Worm (Caenorhabditis elegans) whole organism, late embryonic: ENCODE measurements around the gene C52A10.3.

Experiments used
- C08G9.2 ChIP-seq: sonication (generic microtip); optimal IDR thresholded peaks from 2 replicates; lab custom pipeline; 2016; ENCODE audit warnings: mild to moderate bottlenecking, missing genetic modification characterization, moderate library complexity, missing compliant biosample characterization
- C38D4.7 ChIP-seq: fragments of 200-800 bp; sonication (Bioruptor generic); optimal IDR thresholded peaks from 2 replicates; lab custom pipeline; 2018; ENCODE audit warnings: mild to moderate bottlenecking, missing genetic modification characterization, moderate library complexity, missing compliant biosample characterization
- F13H6.1 ChIP-seq: sonication (generic microtip); optimal IDR thresholded peaks from 2 replicates; lab custom pipeline; 2016; ENCODE audit warnings: missing genetic modification characterization, missing compliant biosample characterization
- K09A11.1 ChIP-seq: sonication (generic microtip); optimal IDR thresholded peaks from 2 replicates; lab custom pipeline; 2017; ENCODE audit warnings: antibody characterized with exemption, mild to moderate bottlenecking, missing genetic modification characterization, missing compliant biosample characterization; ENCODE audit not compliant: insufficient read depth
- Y22D7AL.16 ChIP-seq: sonication (generic microtip); optimal IDR thresholded peaks from 2 replicates; lab custom pipeline; 2016; ENCODE audit warnings: missing genetic modification characterization, missing compliant biosample characterization
- ceh-14 ChIP-seq: sonication (generic microtip); optimal IDR thresholded peaks from 2 replicates; lab custom pipeline; 2016; ENCODE audit warnings: missing genotype, missing genetic modification characterization, missing compliant biosample characterization
- ceh-22 ChIP-seq: sonication (generic microtip); optimal IDR thresholded peaks from 2 replicates; lab custom pipeline; 2017; ENCODE audit warnings: missing biosample characterization, missing genetic modification characterization
- ceh-30 ChIP-seq: fragments of 150-350 bp; optimal IDR thresholded peaks from 2 replicates; lab custom pipeline; 2014; ENCODE audit warnings: missing biosample characterization, missing genetic modification characterization
- ceh-31 ChIP-seq: sonication (generic microtip); optimal IDR thresholded peaks from 2 replicates; lab custom pipeline; 2016; ENCODE audit warnings: missing genetic modification characterization, missing compliant biosample characterization
- ceh-45 ChIP-seq: fragments of 200-800 bp; sonication (Bioruptor generic); IDR thresholded peaks from 2 replicates; pipeline ENCODE4 v1.3.6; 2022; ENCODE audit warnings: missing genetic modification reagents, missing genetic modification characterization, missing compliant biosample characterization
- ceh-48 ChIP-seq: sonication (generic microtip); optimal IDR thresholded peaks from 2 replicates; lab custom pipeline; 2016; ENCODE audit warnings: missing genetic modification characterization, inconsistent platforms, missing compliant biosample characterization
- dve-1 ChIP-seq: sonication (generic microtip); optimal IDR thresholded peaks from 2 replicates; lab custom pipeline; 2017; ENCODE audit warnings: antibody characterized with exemption, mild to moderate bottlenecking, missing genetic modification characterization, missing compliant biosample characterization
- elt-4 ChIP-seq: sonication (generic microtip); optimal IDR thresholded peaks from 2 replicates; lab custom pipeline; 2016; ENCODE audit warnings: missing genetic modification characterization, missing compliant biosample characterization
- ets-4 ChIP-seq: sonication (generic microtip); optimal IDR thresholded peaks from 2 replicates; lab custom pipeline; 2016; ENCODE audit warnings: missing genetic modification characterization, missing compliant biosample characterization
- fax-1 ChIP-seq: sonication (generic microtip); optimal IDR thresholded peaks from 2 replicates; lab custom pipeline; 2016; ENCODE audit warnings: missing genotype, missing genetic modification characterization, missing compliant biosample characterization
- fkh-6 ChIP-seq: sonication (generic microtip); optimal IDR thresholded peaks from 2 replicates; lab custom pipeline; 2016; ENCODE audit warnings: missing genetic modification characterization, missing compliant biosample characterization
- gmeb-2 ChIP-seq: sonication (generic microtip); optimal IDR thresholded peaks from 2 replicates; lab custom pipeline; 2016; ENCODE audit warnings: missing genetic modification characterization, inconsistent platforms, missing compliant biosample characterization
- hlh-13 ChIP-seq: fragments of 200-800 bp; sonication (Bioruptor generic); optimal IDR thresholded peaks from 2 replicates; lab custom pipeline; 2018; ENCODE audit warnings: mild to moderate bottlenecking, missing genetic modification characterization, missing compliant biosample characterization
- hlh-15 ChIP-seq: sonication (generic microtip); optimal IDR thresholded peaks from 2 replicates; lab custom pipeline; 2016; ENCODE audit warnings: missing genetic modification characterization, missing compliant biosample characterization
- hlh-30 ChIP-seq: sonication (generic microtip); optimal IDR thresholded peaks from 2 replicates; lab custom pipeline; 2017; ENCODE audit warnings: antibody characterized with exemption, missing genetic modification characterization, missing compliant biosample characterization; ENCODE audit not compliant: insufficient read depth
- hlh-6 ChIP-seq: sonication (generic microtip); optimal IDR thresholded peaks from 2 replicates; lab custom pipeline; 2016; ENCODE audit warnings: missing genotype, missing genetic modification characterization, missing compliant biosample characterization
- hlh-8 ChIP-seq: sonication (generic microtip); optimal IDR thresholded peaks from 2 replicates; lab custom pipeline; 2016; ENCODE audit warnings: missing genotype, missing genetic modification characterization, missing compliant biosample characterization
- lim-6 ChIP-seq: sonication (generic microtip); optimal IDR thresholded peaks from 2 replicates; lab custom pipeline; 2016; ENCODE audit warnings: missing genetic modification characterization, missing compliant biosample characterization
- lin-11 ChIP-seq: fragments of 200-800 bp; sonication (Bioruptor generic); optimal IDR thresholded peaks from 2 replicates; lab custom pipeline; 2018; ENCODE audit warnings: mild to moderate bottlenecking, missing genetic modification characterization, missing compliant biosample characterization
- mec-3 ChIP-seq: sonication (generic microtip); optimal IDR thresholded peaks from 2 replicates; lab custom pipeline; 2016; ENCODE audit warnings: borderline replicate concordance, missing genetic modification characterization, missing compliant biosample characterization
- nfya-1 ChIP-seq: sonication (generic microtip); optimal IDR thresholded peaks from 2 replicates; lab custom pipeline; 2017; ENCODE audit warnings: missing genetic modification characterization, mild to moderate bottlenecking, missing compliant biosample characterization, antibody characterized with exemption, moderate library complexity
- nhr-11 ChIP-seq: fragments of 150-350 bp; optimal IDR thresholded peaks from 2 replicates; lab custom pipeline; 2014; ENCODE audit warnings: missing biosample characterization, missing genetic modification characterization
- pat-9 ChIP-seq: fragments of 200-800 bp; sonication (Bioruptor generic); optimal IDR thresholded peaks from 2 replicates; lab custom pipeline; 2018; ENCODE audit warnings: mild to moderate bottlenecking, missing genetic modification characterization, moderate library complexity, missing compliant biosample characterization
- pha-4 ChIP-seq: fragments of 150-350 bp; optimal IDR thresholded peaks from 2 replicates; lab custom pipeline; 2018; ENCODE audit warnings: missing biosample characterization, missing genetic modification reagents, missing genetic modification characterization
- pqm-1 ChIP-seq: sonication (generic microtip); optimal IDR thresholded peaks from 2 replicates; lab custom pipeline; 2016; ENCODE audit warnings: missing genetic modification characterization, missing compliant biosample characterization
- pros-1 ChIP-seq: fragments of 150-350 bp; optimal IDR thresholded peaks from 2 replicates; lab custom pipeline; 2014; ENCODE audit warnings: missing biosample characterization, missing genetic modification reagents, missing genetic modification characterization
- ref-2 ChIP-seq: sonication (generic microtip); optimal IDR thresholded peaks from 2 replicates; lab custom pipeline; 2016; ENCODE audit warnings: missing genetic modification characterization, missing compliant biosample characterization
- rnt-1 ChIP-seq: sonication (generic microtip); optimal IDR thresholded peaks from 2 replicates; lab custom pipeline; 2016; ENCODE audit warnings: missing genetic modification characterization, missing compliant biosample characterization
- sdc-2 ChIP-seq: sonication (generic microtip); optimal IDR thresholded peaks from 2 replicates; lab custom pipeline; 2016; ENCODE audit warnings: missing genotype, missing genetic modification characterization, missing compliant biosample characterization
- sox-2 ChIP-seq: fragments of 200-800 bp; sonication (Bioruptor generic); IDR thresholded peaks from 2 replicates; pipeline ENCODE4 v1.3.6; 2022; ENCODE audit warnings: missing genetic modification reagents, missing genetic modification characterization, missing compliant biosample characterization
- sox-4 ChIP-seq: sonication (generic microtip); optimal IDR thresholded peaks from 2 replicates; lab custom pipeline; 2017; ENCODE audit warnings: mild to moderate bottlenecking, missing genetic modification characterization, inconsistent platforms, missing compliant biosample characterization
- unc-3 ChIP-seq, 2 experiments: fragments of 200-800 bp in 1 of 2; sonication (Bioruptor generic) in 1 of 2; sonication (generic microtip) in 1 of 2; conservative IDR thresholded peaks in 1 of 2; optimal IDR thresholded peaks in 1 of 2; 2 replicates each; pipeline versions ENCODE4 v1.3.6 to Lab custom; 2016 to 2022; ENCODE audit warnings: missing compliant biosample characterization in 2 of 2, missing genetic modification characterization in 2 of 2, missing genetic modification reagents in 1 of 2
- unc-42 ChIP-seq: sonication (generic microtip); optimal IDR thresholded peaks from 2 replicates; lab custom pipeline; 2016; ENCODE audit warnings: missing genotype, missing genetic modification characterization, missing compliant biosample characterization
- unc-55 ChIP-seq: sonication (generic microtip); optimal IDR thresholded peaks from 2 replicates; lab custom pipeline; 2017; ENCODE audit warnings: missing biosample characterization, missing genetic modification reagents, missing genetic modification characterization
- zip-5 ChIP-seq: sonication (generic microtip); optimal IDR thresholded peaks from 2 replicates; lab custom pipeline; 2016; ENCODE audit warnings: missing genetic modification characterization, missing compliant biosample characterization
- ztf-16 ChIP-seq: sonication (generic microtip); optimal IDR thresholded peaks from 2 replicates; lab custom pipeline; 2017; ENCODE audit warnings: missing genetic modification characterization, missing compliant biosample characterization

C52A10.3 gene

DNA sequence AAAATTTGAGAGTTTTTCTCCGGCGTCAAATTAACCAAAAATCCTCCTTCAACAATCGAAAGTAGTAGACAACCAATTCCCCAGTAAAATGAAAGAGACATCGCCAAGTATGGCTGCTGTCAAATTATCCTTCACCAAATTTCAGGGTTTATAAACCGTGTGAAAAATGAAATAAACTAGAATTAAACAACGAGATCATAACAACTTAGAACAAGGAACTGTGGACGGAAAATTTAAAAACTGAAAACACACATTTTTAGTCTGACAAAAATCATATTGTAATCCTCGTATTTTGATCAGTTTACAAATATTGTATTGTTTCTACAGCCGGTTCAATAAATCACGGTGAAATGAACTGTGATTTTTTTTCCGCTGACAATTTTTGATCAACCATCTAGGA is 23.7 kb upstream of the C52A10.3 start, which contains the start of gene cest-30:
cest-30 (minus strand) TSS at position 101 of the 400 bp plus-strand sequence.
- no peak for TF ChIP-seq fkh-6 (tag; lab: Kevin White, UChicago)
- TF ChIP-seq C08G9.2 (tag; lab: Kevin White, UChicago), result no peak
- no peak for TF ChIP-seq ceh-22 (tag; lab: Kevin White, UChicago)
- no peak for TF ChIP-seq hlh-30 (tag; lab: Kevin White, UChicago)
- TF ChIP-seq zip-5, result no peak
- no peak for TF ChIP-seq sdc-2 (tag; lab: Kevin White, UChicago)
- no peak for TF ChIP-seq ceh-48 (tag; lab: Kevin White, UChicago)
- no peak for TF ChIP-seq unc-3 (GFP tag; conservative IDR thresholded peaks at IDR 0.05; lab: Robert Waterston, UW)
- TF ChIP-seq unc-3 (tag; optimal IDR thresholded peaks at IDR 0.05; lab: Kevin White, UChicago), result no peak
- no peak for TF ChIP-seq sox-2 (GFP tag; lab: Robert Waterston, UW)
- no peak for TF ChIP-seq unc-55 (GFP tag; lab: Kevin White, UChicago)
- TF ChIP-seq lin-11 (tag; lab: Kevin White, UChicago), result no peak
- TF ChIP-seq ceh-31 (tag; lab: Kevin White, UChicago), result no peak
- TF ChIP-seq K09A11.1 (tag; lab: Kevin White, UChicago), result no peak
- no peak for TF ChIP-seq F13H6.1 (tag; lab: Kevin White, UChicago)
- no peak for TF ChIP-seq hlh-15 (tag; lab: Kevin White, UChicago)
- TF ChIP-seq ceh-14 (tag; lab: Kevin White, UChicago), result no peak

DNA sequence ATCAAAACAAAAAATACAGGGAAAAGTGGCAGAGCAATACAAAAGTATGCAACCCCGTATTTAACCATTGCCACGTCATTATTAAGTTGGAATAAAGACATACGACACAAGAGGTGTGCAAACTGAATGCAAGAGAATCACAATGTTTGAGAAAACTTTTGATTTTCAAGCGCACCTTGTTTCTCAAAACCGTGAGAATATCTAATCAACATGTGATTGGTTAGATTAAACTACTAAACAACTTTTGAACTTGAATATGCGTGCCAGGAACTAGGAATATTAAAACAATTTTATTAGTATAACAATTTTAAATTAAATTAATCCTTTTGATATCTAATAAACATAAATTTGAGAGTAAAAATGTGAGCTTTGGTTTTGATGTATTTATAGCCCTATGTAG is 20.1 kb upstream of the C52A10.3 start, which contains the start of gene srt-70:
srt-70 (minus strand) TSS at position 101 of the 400 bp plus-strand sequence.
- TF ChIP-seq gmeb-2 (tag; lab: Kevin White, UChicago), result no peak
- no peak for TF ChIP-seq pqm-1 (tag; lab: Kevin White, UChicago)
- no peak for TF ChIP-seq ref-2 (tag; lab: Kevin White, UChicago)
- TF ChIP-seq, all 69 proteins: peak for 0

DNA sequence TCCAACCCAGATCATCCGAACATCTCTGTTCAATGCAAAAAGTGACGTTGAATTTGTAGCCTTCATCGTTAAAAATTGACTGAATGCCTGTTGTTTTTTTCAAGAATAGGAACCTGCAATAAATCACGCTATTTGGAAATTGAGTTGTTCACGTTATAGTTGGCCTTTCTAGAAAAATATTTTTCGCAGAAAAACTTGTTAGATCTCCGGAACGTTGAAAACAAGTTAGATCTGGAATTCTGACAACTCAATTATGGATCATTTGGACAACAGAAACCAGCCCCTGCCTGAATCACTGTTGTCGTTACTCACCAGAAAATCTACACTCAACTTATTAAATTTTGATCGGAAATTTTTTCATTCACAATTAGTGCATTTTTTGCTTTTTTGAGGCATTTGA is 18.1 kb upstream of the C52A10.3 start, which contains the start of gene srt-67:
srt-67 (minus strand) TSS at position 101 of the 400 bp plus-strand sequence.
- TF ChIP-seq pqm-1 (tag; lab: Kevin White, UChicago) (no peak), elt-4 (tag; lab: Kevin White, UChicago) (no peak), pros-1 (tag; lab: Kevin White, UChicago) (no peak), ztf-16 (tag; lab: Kevin White, UChicago) (no peak), pha-4 (tag; lab: Kevin White, UChicago) (no peak), ceh-30 (tag; lab: Kevin White, UChicago) (no peak), sox-4 (tag; lab: Kevin White, UChicago) (no peak), ref-2 (tag; lab: Kevin White, UChicago) (no peak), ets-4 (no peak), hlh-15 (tag; lab: Kevin White, UChicago) (no peak), dve-1 (tag; lab: Kevin White, UChicago) (no peak), lim-6 (tag; lab: Kevin White, UChicago) (no peak), hlh-13 (GFP tag; lab: Kevin White, UChicago) (no peak), mec-3 (tag; lab: Kevin White, UChicago) (no peak), nhr-11 (no peak)

DNA sequence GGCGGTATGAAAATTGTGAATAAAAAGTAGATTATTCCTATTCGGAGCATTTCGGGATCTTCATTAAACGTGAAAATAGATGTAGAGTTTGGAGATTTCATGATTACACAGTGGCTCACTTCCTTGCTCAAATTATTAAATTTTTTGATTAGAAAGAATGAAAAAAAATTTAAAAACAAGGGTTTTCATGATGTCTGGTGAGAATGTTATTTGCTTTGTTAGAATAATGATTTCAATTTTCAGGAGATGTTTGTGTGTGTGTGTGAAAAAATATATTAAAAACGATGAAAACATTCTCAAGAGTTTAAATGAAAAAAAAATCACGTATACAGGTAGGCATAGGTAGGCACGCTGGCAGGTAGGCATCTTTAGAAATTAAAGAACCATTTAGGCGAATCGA is 12.7 kb upstream of the C52A10.3 start, which contains the start of gene srt-68:
srt-68 (minus strand) TSS at position 101 of the 400 bp plus-strand sequence.
- no peak for TF ChIP-seq fax-1 (tag; lab: Kevin White, UChicago)
- no peak for TF ChIP-seq Y22D7AL.16 (tag; lab: Kevin White, UChicago)
- TF ChIP-seq ceh-45 (GFP tag; lab: Robert Waterston, UW), result no peak
- no peak for TF ChIP-seq mec-3 (tag; lab: Kevin White, UChicago)
- TF ChIP-seq ztf-16 (tag; lab: Kevin White, UChicago), result no peak
- no peak for TF ChIP-seq hlh-13 (GFP tag; lab: Kevin White, UChicago)
- TF ChIP-seq rnt-1, result no peak
- TF ChIP-seq unc-42 (tag; lab: Kevin White, UChicago), result no peak
- no peak for TF ChIP-seq hlh-6
- TF ChIP-seq sox-2 (GFP tag; lab: Robert Waterston, UW), result no peak
- no peak for TF ChIP-seq pat-9 (tag; lab: Kevin White, UChicago)
- TF ChIP-seq nfya-1 (tag; lab: Kevin White, UChicago), result no peak
- TF ChIP-seq hlh-8 (tag; lab: Kevin White, UChicago), result no peak
- no peak for TF ChIP-seq ref-2 (tag; lab: Kevin White, UChicago)
- no peak for TF ChIP-seq lim-6 (tag; lab: Kevin White, UChicago)
- TF ChIP-seq unc-55 (GFP tag; lab: Kevin White, UChicago), result no peak
- TF ChIP-seq C08G9.2 (tag; lab: Kevin White, UChicago), result no peak
- TF ChIP-seq C38D4.7 (GFP tag; lab: Kevin White, UChicago), result no peak
- no peak for TF ChIP-seq pqm-1 (tag; lab: Kevin White, UChicago)
